Worm (Caenorhabditis elegans) whole organism, L4/young adult: ENCODE data around the gene H03A11.2.

ENCODE experiments used
- W03F9.2 ChIP-seq: fragments of 150-350 bp; optimal IDR thresholded peaks from 2 replicates; lab custom pipeline; 2014; ENCODE audit warnings: missing biosample characterization, missing genetic modification characterization
- dao-5 ChIP-seq: sonication (generic microtip); optimal IDR thresholded peaks from 2 replicates; lab custom pipeline; 2016; ENCODE audit warnings: missing genotype, missing genetic modification characterization, moderate library complexity, missing compliant biosample characterization
- him-1 ChIP-seq: sonication (generic microtip); optimal IDR thresholded peaks from 2 replicates; lab custom pipeline; 2016; ENCODE audit warnings: missing genotype, missing genetic modification reagents, missing genetic modification characterization, missing compliant biosample characterization

Gene H03A11.2

ce11 chrX:15221107-15221506, 9.3 kb downstream of the H03A11.2 start:
- TF ChIP-seq dao-5 (tag; lab: Kevin White, UChicago) (no peak), W03F9.2 (tag; lab: Kevin White, UChicago) (no peak), him-1 (tag; lab: Kevin White, UChicago) (no peak)

- no peak for TF ChIP-seq dao-5 (tag; lab: Kevin White, UChicago)
- TF ChIP-seq W03F9.2 (tag; lab: Kevin White, UChicago) = no peak
Measured at ce11 chrX:15215272-15215671, 15.2 kb downstream of the H03A11.2 start.

- TF ChIP-seq him-1 (tag; lab: Kevin White, UChicago) = no peak
Measured at ce11 chrX:15213182-15213829, 17.1 kb downstream of the H03A11.2 start, which contains the start of the genes H03A11.13 and famk-1. H03A11.13 (minus strand) TSS chrX:15213232. famk-1 (minus strand) TSS chrX:15213259.

- TF ChIP-seq dao-5 (tag; lab: Kevin White, UChicago) (peak; percentile 86), W03F9.2 (tag; lab: Kevin White, UChicago) (peak; percentile 53), him-1 (tag; lab: Kevin White, UChicago) (peak; percentile 45)
Measured at ce11 chrX:15200720-15201119, 29.7 kb downstream of the H03A11.2 start.

- no peak for TF ChIP-seq W03F9.2 (tag; lab: Kevin White, UChicago)
- TF ChIP-seq him-1 (tag; lab: Kevin White, UChicago) = no peak
- no peak for TF ChIP-seq dao-5 (tag; lab: Kevin White, UChicago)
Measured at ce11 chrX:15200146-15200545, 30.3 kb downstream of the H03A11.2 start.

ce11 chrX:15199052-15199451, 31.4 kb downstream of the H03A11.2 start, which contains the start of gene snt-7:
snt-7 (minus strand) TSS chrX:15199152.
- TF ChIP-seq him-1 (tag; lab: Kevin White, UChicago) (no peak), dao-5 (tag; lab: Kevin White, UChicago) (no peak), W03F9.2 (tag; lab: Kevin White, UChicago) (no peak)

- TF ChIP-seq him-1 (tag; lab: Kevin White, UChicago) = no peak
- TF ChIP-seq W03F9.2 (tag; lab: Kevin White, UChicago) = no peak
- no peak for TF ChIP-seq dao-5 (tag; lab: Kevin White, UChicago)
Measured at ce11 chrX:15194283-15194682, 36.2 kb downstream of the H03A11.2 start, which contains the start of gene phat-6. phat-6 (minus strand) TSS chrX:15194383.

- TF ChIP-seq him-1 (tag; lab: Kevin White, UChicago) = no peak
- no peak for TF ChIP-seq W03F9.2 (tag; lab: Kevin White, UChicago)
- no peak for TF ChIP-seq dao-5 (tag; lab: Kevin White, UChicago)
Measured at ce11 chrX:15191370-15191769, 39.1 kb downstream of the H03A11.2 start.

ce11 chrX:15189823-15190222, 40.6 kb downstream of the H03A11.2 start, which contains the start of gene T10B10.4:
T10B10.4 (plus strand) TSS chrX:15190123.
- TF ChIP-seq W03F9.2 (tag; lab: Kevin White, UChicago) (no peak), dao-5 (tag; lab: Kevin White, UChicago) (no peak), him-1 (tag; lab: Kevin White, UChicago) (no peak)

- TF ChIP-seq W03F9.2 (tag; lab: Kevin White, UChicago) (no peak), him-1 (tag; lab: Kevin White, UChicago) (peak; percentile 61)
Measured at ce11 chrX:15188986-15189675, 41.3 kb downstream of the H03A11.2 start.

ce11 chrX:15188510-15188909, 41.9 kb downstream of the H03A11.2 start:
- TF ChIP-seq dao-5 (tag; lab: Kevin White, UChicago) (no peak), him-1 (tag; lab: Kevin White, UChicago) (no peak), W03F9.2 (tag; lab: Kevin White, UChicago) (no peak)

- TF ChIP-seq him-1 (tag; lab: Kevin White, UChicago) (peak; percentile 84), dao-5 (tag; lab: Kevin White, UChicago) (no peak), W03F9.2 (tag; lab: Kevin White, UChicago) (peak; percentile 83)
Measured at ce11 chrX:15181454-15181853, 49.0 kb downstream of the H03A11.2 start, which contains the start of gene pkhm-2. pkhm-2 (minus strand) TSS chrX:15181465.

- TF ChIP-seq W03F9.2 (tag; lab: Kevin White, UChicago) (no peak), dao-5 (tag; lab: Kevin White, UChicago) (no peak), him-1 (tag; lab: Kevin White, UChicago) (no peak)
Measured at ce11 chrX:15176431-15176911, 54.0 kb downstream of the H03A11.2 start, which contains the start of gene col-41. col-41 (minus strand) TSS chrX:15176481.
